Fruit fly (Drosophila melanogaster): Measurements from ENCODE around the gene Dh31.

DNA sequence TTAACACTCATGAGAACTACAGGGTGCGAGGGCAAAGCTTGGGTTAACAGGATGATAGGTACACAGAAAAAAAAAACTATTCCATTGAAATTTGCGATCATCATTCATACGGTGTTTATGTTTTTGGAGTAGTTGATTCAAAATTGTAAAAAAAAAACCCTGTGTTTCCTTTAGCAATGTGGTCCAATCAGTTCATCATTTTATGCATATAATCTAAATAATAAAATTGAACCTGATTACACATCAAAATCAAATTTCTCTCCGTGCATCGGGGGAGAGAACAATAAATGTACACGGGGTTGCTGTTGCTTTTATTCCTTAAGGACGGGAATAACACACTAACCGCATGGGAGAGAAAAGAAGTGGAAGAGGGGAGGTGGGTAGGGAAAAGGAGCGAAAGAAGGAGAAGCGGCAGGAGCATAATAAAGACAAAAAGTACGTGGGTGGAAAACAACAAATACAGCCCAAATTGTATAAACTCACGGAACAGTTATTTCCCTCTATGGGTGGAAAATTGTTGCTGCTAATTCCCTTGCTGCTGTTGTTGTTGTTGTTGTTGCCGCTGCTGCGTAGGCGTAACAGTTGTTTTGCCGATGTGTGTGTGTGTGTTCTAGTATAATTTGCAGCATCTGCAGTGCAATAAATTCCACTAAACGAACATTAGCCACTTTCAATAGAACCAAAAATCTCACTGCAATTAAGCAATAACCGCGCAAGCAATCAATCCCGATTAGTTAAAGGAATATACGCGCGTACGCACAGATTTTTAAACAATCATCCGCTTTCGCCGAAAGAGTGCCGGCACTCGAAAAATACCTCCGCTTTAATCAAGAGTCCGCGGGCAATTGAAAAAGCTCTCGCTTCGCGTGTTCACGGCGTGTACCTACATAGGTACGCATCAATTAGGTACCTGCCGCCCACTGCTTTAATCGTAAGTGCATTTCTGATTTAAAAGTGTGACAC, 43.2 kb downstream of the Dh31 start, which contains the start of gene Agpat2:
- TF ChIP-seq Hr78 (GFP tag; optimal IDR thresholded peaks at IDR 0.05) (no peak), pan (optimal IDR thresholded peaks at IDR 0.05) (no peak), h (GFP tag; optimal IDR thresholded peaks at IDR 0.05) (peak; percentile 89), N (GFP tag; optimal IDR thresholded peaks at IDR 0.05) (no peak), Dfd (GFP tag; optimal IDR thresholded peaks at IDR 0.05) (no peak), woc (GFP tag; optimal IDR thresholded peaks at IDR 0.05) (peak; percentile 70), Mio (GFP tag; optimal IDR thresholded peaks at IDR 0.05) (no peak), Sp1 (GFP tag; optimal IDR thresholded peaks at IDR 0.05) (peak; percentile 72), Hnf4 (GFP tag; optimal IDR thresholded peaks at IDR 0.05) (peak; percentile 56)
